Worm (Caenorhabditis elegans): ENCODE results near the gene W09G12.10.

DNA sequence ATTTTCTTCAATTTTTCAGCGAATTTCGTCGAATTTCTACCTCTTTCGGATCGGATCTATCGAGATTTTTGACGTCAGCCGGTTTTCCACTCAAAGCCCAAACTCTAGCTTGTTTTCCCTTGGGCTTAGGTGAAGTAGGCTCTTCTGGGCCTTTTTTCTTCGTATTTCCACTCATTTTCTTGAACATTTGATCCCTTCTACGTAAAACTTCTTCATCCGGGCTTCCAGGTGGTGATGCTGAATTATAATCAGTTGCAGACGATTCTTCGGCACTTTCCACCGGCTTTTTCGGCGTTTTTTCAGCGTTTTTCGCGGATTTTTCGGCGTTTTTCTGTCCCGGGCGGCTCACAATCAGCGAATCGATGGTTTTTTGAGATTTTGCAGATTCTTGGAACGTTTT is 17.1 kb upstream of the W09G12.10 start:
- TF ChIP-seq xbp-1 (tag; optimal IDR thresholded peaks at IDR 0.05), result no peak
- TF ChIP-seq aly-2 (tag; optimal IDR thresholded peaks at IDR 0.05), result no peak
- no peak for TF ChIP-seq nhr-28 (tag; optimal IDR thresholded peaks at IDR 0.05)
- no peak for TF ChIP-seq egl-13 (tag; optimal IDR thresholded peaks at IDR 0.05)
- TF ChIP-seq nhr-12 (tag; optimal IDR thresholded peaks at IDR 0.05), result no peak
- TF ChIP-seq egl-27 (tag; optimal IDR thresholded peaks at IDR 0.05), result no peak
- TF ChIP-seq skn-1 (tag; optimal IDR thresholded peaks at IDR 0.05), result no peak
- TF ChIP-seq jun-1 (tag; optimal IDR thresholded peaks at IDR 0.05), result no peak
